Worm (Caenorhabditis elegans) whole organism, mixed stage, embryonic: ENCODE measurements around the gene F41E7.9.

ENCODE experiments used
- bed-3 ChIP-seq: fragments of 200-800 bp; sonication (Bioruptor generic); optimal IDR thresholded peaks from 3 replicates; lab custom pipeline; 2018; ENCODE audit warnings: mild to moderate bottlenecking, missing genetic modification characterization, moderate library complexity, missing compliant biosample characterization
- blmp-1 ChIP-seq: fragments of 150-350 bp; optimal IDR thresholded peaks from 2 replicates; lab custom pipeline; 2014; ENCODE audit warnings: missing biosample characterization, missing genetic modification characterization
- ceh-39 ChIP-seq: fragments of 150-350 bp; optimal IDR thresholded peaks from 2 replicates; lab custom pipeline; 2014; ENCODE audit warnings: missing biosample characterization, missing genetic modification characterization
- ceh-43 ChIP-seq: fragments of 200-800 bp; sonication (Bioruptor generic); optimal IDR thresholded peaks from 2 replicates; lab custom pipeline; 2018; ENCODE audit warnings: mild to moderate bottlenecking, missing genetic modification characterization, moderate library complexity, missing compliant biosample characterization
- ceh-83 ChIP-seq: fragments of 200-800 bp; sonication (Bioruptor generic); optimal IDR thresholded peaks from 2 replicates; lab custom pipeline; 2018; ENCODE audit warnings: mild to moderate bottlenecking, missing genetic modification characterization, missing compliant biosample characterization
- ces-1 ChIP-seq: fragments of 150-350 bp; optimal IDR thresholded peaks from 2 replicates; lab custom pipeline; 2014; ENCODE audit warnings: missing biosample characterization, missing genetic modification reagents, missing genetic modification characterization
- cnd-1 ChIP-seq: fragments of 200-800 bp; sonication (Bioruptor generic); optimal IDR thresholded peaks from 2 replicates; lab custom pipeline; 2018; ENCODE audit warnings: mild to moderate bottlenecking, missing genetic modification characterization, missing compliant biosample characterization
- drap-1 ChIP-seq: fragments of 200-800 bp; sonication (Bioruptor generic); optimal IDR thresholded peaks from 3 replicates; lab custom pipeline; 2018; ENCODE audit warnings: mild to moderate bottlenecking, missing genetic modification characterization, missing compliant biosample characterization
- elt-1 ChIP-seq: sonication (generic microtip); optimal IDR thresholded peaks from 2 replicates; lab custom pipeline; 2017; ENCODE audit warnings: missing genetic modification characterization, mild to moderate bottlenecking, missing compliant biosample characterization, antibody characterized with exemption, moderate library complexity, borderline replicate concordance; ENCODE audit not compliant: insufficient read depth
- elt-3 ChIP-seq: fragments of 150-350 bp; optimal IDR thresholded peaks from 2 replicates; lab custom pipeline; 2014; ENCODE audit warnings: missing biosample characterization, missing genetic modification characterization
- flh-1 ChIP-seq: fragments of 200-800 bp; sonication (Bioruptor generic); optimal IDR thresholded peaks from 2 replicates; lab custom pipeline; 2018; ENCODE audit warnings: mild to moderate bottlenecking, missing genetic modification characterization, moderate library complexity, missing compliant biosample characterization
- ham-2 ChIP-seq: fragments of 200-800 bp; sonication (Bioruptor generic); optimal IDR thresholded peaks from 2 replicates; lab custom pipeline; 2018; ENCODE audit warnings: mild to moderate bottlenecking, missing genetic modification characterization, missing compliant biosample characterization
- hlh-1 ChIP-seq: fragments of 150-350 bp; optimal IDR thresholded peaks from 2 replicates; lab custom pipeline; 2014; ENCODE audit warnings: missing biosample characterization, missing genetic modification reagents, missing genetic modification characterization
- lin-13 ChIP-seq: fragments of 150-350 bp; optimal IDR thresholded peaks from 2 replicates; lab custom pipeline; 2014; ENCODE audit warnings: missing biosample characterization, missing genetic modification characterization
- lin-32 ChIP-seq: fragments of 200-800 bp; sonication (Bioruptor generic); optimal IDR thresholded peaks from 2 replicates; lab custom pipeline; 2018; ENCODE audit warnings: mild to moderate bottlenecking, missing genetic modification characterization, missing compliant biosample characterization
- lsy-2 ChIP-seq: fragments of 150-350 bp; optimal IDR thresholded peaks from 2 replicates; lab custom pipeline; 2014; ENCODE audit warnings: missing biosample characterization, missing genetic modification characterization
- nhr-12 ChIP-seq: fragments of 150-350 bp; optimal IDR thresholded peaks from 2 replicates; lab custom pipeline; 2014; ENCODE audit warnings: missing biosample characterization, missing genetic modification characterization
- nhr-2 ChIP-seq: fragments of 150-350 bp; optimal IDR thresholded peaks from 2 replicates; lab custom pipeline; 2014; ENCODE audit warnings: missing biosample characterization, missing genetic modification characterization
- nhr-237 ChIP-seq: fragments of 150-350 bp; optimal IDR thresholded peaks from 2 replicates; lab custom pipeline; 2014; ENCODE audit warnings: missing biosample characterization, missing genetic modification characterization
- nhr-76 ChIP-seq: sonication (generic microtip); optimal IDR thresholded peaks from 2 replicates; lab custom pipeline; 2017; ENCODE audit warnings: missing biosample characterization, missing genetic modification characterization
- pha-4 ChIP-seq: fragments of 150-350 bp; optimal IDR thresholded peaks from 2 replicates; lab custom pipeline; 2018; ENCODE audit warnings: missing biosample characterization, missing genetic modification reagents, missing genetic modification characterization
- sem-2 ChIP-seq: fragments of 200-800 bp; sonication (Bioruptor generic); optimal IDR thresholded peaks from 2 replicates; lab custom pipeline; 2018; ENCODE audit warnings: mild to moderate bottlenecking, missing genetic modification characterization, missing compliant biosample characterization
- snpc-4 ChIP-seq: fragments of 150-350 bp; optimal IDR thresholded peaks from 2 replicates; lab custom pipeline; 2014; ENCODE audit warnings: missing biosample characterization, missing genetic modification characterization
- sptf-1 ChIP-seq: sonication (generic microtip); optimal IDR thresholded peaks from 2 replicates; lab custom pipeline; 2017; ENCODE audit warnings: mild to moderate bottlenecking, missing genetic modification characterization, moderate library complexity, missing compliant biosample characterization
- tbx-8 ChIP-seq: fragments of 200-800 bp; sonication (Bioruptor generic); optimal IDR thresholded peaks from 2 replicates; lab custom pipeline; 2018; ENCODE audit warnings: mild to moderate bottlenecking, missing genetic modification characterization, moderate library complexity, missing compliant biosample characterization
- unc-120 ChIP-seq: sonication (generic microtip); optimal IDR thresholded peaks from 2 replicates; lab custom pipeline; 2017; ENCODE audit warnings: missing genetic modification characterization, missing compliant biosample characterization; ENCODE audit not compliant: poor library complexity, severe bottlenecking
- unc-39 ChIP-seq: fragments of 150-350 bp; optimal IDR thresholded peaks from 2 replicates; lab custom pipeline; 2014; ENCODE audit warnings: missing biosample characterization, missing genetic modification characterization
- unc-62 ChIP-seq: fragments of 150-350 bp; optimal IDR thresholded peaks from 2 replicates; lab custom pipeline; 2014; ENCODE audit warnings: missing biosample characterization, missing genetic modification reagents, missing genetic modification characterization
- zip-8 ChIP-seq: fragments of 150-350 bp; optimal IDR thresholded peaks from 2 replicates; lab custom pipeline; 2014; ENCODE audit warnings: missing biosample characterization, missing genetic modification characterization
- ztf-11 ChIP-seq: fragments of 150-350 bp; optimal IDR thresholded peaks from 2 replicates; lab custom pipeline; 2014; ENCODE audit warnings: missing biosample characterization, missing genetic modification characterization

F41E7.9 gene

DNA sequence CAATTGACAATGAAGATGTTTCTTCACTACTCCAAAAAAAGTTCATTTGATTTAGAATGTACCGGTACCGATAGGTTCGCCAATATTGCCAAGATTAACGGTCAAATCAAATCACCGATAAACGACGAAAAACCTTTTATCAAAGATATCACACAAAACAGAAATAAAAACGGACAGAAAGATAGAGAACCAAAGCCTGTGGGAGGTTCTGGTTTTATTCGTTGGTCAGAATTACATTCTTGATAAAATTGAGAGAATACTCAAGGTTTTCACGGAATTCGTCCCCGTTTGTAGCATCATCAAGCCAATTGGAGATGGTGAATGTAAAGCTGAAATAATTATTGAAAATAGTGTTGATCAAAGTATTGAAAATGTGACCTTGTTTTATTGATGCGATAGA lies 8.9 kb downstream of the F41E7.9 start:
- TF ChIP-seq nhr-237 (tag; lab: Kevin White, UChicago) (no peak), lsy-2 (tag; lab: Kevin White, UChicago) (no peak), nhr-2 (tag; lab: Kevin White, UChicago) (no peak), ces-1 (no peak), flh-1 (no peak), bed-3 (no peak), elt-3 (tag; lab: Kevin White, UChicago) (no peak), nhr-76 (tag; lab: Kevin White, UChicago) (no peak), nhr-12 (tag; lab: Kevin White, UChicago) (no peak)

DNA sequence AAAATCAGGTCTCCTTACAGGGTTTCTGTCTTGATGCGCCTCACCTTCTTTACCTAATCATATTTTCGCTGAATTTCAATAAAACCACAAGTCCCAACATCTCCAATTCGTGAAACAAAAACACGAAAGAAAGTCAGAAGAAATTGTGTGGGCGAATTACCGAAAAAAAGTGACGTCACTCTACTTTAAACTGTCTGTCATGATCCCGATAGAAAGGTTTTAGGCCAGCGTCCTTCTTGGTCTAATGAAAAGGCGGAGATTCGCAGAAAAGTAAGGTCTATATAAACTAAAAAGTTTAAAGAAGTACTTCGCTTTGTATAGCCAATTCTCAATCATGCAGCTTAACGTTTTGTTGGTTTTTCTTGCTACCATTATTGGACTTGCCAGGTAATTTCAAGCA lies 9.5 kb downstream of the F41E7.9 start, which contains the start of gene cnc-8:
TSS of gene cnc-8 (plus strand) at position 307 of the 400 bp plus-strand sequence.
- TF ChIP-seq sptf-1 (tag; lab: Kevin White, UChicago) (no peak), sem-2 (GFP tag; lab: Kevin White, UChicago) (no peak), nhr-76 (tag; lab: Kevin White, UChicago) (no peak), ceh-43 (GFP tag; lab: Kevin White, UChicago) (no peak), pha-4 (tag; lab: Kevin White, UChicago) (no peak), blmp-1 (tag; lab: Kevin White, UChicago) (no peak), cnd-1 (tag; lab: Kevin White, UChicago) (no peak), ham-2 (GFP tag; lab: Kevin White, UChicago) (no peak), zip-8 (tag; lab: Kevin White, UChicago) (no peak)

DNA sequence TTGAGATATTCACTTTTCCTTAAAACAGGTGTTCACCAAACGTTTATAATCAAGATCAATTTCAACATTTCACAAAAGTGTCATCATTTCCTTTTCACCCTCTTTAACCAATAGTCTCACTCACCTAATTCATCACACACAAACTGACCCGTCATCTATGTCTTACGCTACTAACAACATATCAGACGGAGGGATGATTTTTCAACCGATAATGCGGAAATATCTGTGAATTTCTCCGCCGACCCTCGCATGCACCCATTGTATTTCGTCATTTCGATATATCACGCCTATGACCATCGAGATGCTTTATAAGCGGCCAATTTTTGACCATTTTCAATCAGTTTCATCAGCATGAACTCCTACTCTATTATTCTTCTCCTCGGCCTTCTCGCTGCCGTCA lies 11.6 kb downstream of the F41E7.9 start, which contains the start of gene fipr-21:
TSS of gene fipr-21 (plus strand) at position 352 of the 400 bp plus-strand sequence.
- TF ChIP-seq elt-1 (tag; lab: Kevin White, UChicago), result peak; percentile 57
- no peak for TF ChIP-seq ceh-43 (GFP tag; lab: Kevin White, UChicago)
- TF ChIP-seq unc-62, result peak; percentile 8

DNA sequence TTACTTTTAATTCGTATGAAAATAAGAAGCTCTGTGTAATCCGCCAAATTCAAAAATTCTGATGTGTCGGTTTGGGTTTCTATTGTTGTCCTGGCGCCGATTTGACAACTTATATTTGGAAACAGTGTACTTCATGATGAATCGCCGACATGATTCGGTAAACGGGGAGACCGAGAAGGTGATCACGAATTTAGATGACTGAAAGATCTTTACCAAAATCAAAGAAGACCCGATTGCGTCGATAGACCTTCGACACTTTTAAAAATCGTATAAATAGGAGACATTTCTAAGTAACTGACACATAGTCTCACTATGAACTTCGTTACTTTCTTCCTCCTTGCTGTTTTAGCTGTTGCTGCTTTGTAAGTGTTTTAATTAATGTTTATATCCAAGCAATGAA lies 13.4 kb downstream of the F41E7.9 start, which contains the start of gene fip-5:
TSS of gene fip-5 (plus strand) at position 312 of the 400 bp plus-strand sequence.
- TF ChIP-seq snpc-4 (no peak), zip-8 (tag; lab: Kevin White, UChicago) (no peak), tbx-8 (GFP tag; lab: Kevin White, UChicago) (no peak), pha-4 (tag; lab: Kevin White, UChicago) (no peak), lin-32 (GFP tag; lab: Kevin White, UChicago) (no peak), elt-3 (tag; lab: Kevin White, UChicago) (no peak), hlh-1 (no peak), lsy-2 (tag; lab: Kevin White, UChicago) (no peak), ceh-43 (GFP tag; lab: Kevin White, UChicago) (no peak), lin-13 (tag; lab: Kevin White, UChicago) (no peak), unc-120 (tag; lab: Kevin White, UChicago) (no peak), nhr-12 (tag; lab: Kevin White, UChicago) (no peak), sptf-1 (tag; lab: Kevin White, UChicago) (no peak)

DNA sequence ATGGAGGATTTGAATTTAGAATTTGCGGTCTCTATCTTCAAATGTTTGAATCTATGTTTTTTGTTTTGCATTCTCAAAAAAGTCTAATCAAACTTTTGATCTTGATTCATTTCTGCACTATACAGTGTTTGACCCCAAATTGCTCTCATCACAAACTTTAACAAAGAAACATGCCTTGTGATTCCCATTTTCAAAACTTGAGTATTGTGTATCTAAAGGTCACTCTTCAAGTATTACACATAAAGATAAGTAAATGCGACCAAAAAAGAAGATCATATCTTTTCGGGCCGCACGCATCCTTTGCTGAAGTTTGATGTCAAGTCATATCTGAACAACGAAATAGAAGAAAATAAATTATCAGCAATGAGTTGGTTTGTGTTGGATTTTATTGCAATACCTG lies 13.9 kb downstream of the F41E7.9 start:
- no peak for TF ChIP-seq hlh-1
- TF ChIP-seq ztf-11, result no peak
- no peak for TF ChIP-seq ceh-83
- no peak for TF ChIP-seq drap-1 (GFP tag; lab: Kevin White, UChicago)
- TF ChIP-seq zip-8 (tag; lab: Kevin White, UChicago), result no peak
- TF ChIP-seq nhr-76 (tag; lab: Kevin White, UChicago), result no peak
- TF ChIP-seq unc-62, result no peak
- no peak for TF ChIP-seq elt-3 (tag; lab: Kevin White, UChicago)
- no peak for TF ChIP-seq unc-39 (tag; lab: Kevin White, UChicago)
- no peak for TF ChIP-seq sptf-1 (tag; lab: Kevin White, UChicago)
- TF ChIP-seq lsy-2 (tag; lab: Kevin White, UChicago), result no peak
- no peak for TF ChIP-seq unc-120 (tag; lab: Kevin White, UChicago)
- no peak for TF ChIP-seq blmp-1 (tag; lab: Kevin White, UChicago)

DNA sequence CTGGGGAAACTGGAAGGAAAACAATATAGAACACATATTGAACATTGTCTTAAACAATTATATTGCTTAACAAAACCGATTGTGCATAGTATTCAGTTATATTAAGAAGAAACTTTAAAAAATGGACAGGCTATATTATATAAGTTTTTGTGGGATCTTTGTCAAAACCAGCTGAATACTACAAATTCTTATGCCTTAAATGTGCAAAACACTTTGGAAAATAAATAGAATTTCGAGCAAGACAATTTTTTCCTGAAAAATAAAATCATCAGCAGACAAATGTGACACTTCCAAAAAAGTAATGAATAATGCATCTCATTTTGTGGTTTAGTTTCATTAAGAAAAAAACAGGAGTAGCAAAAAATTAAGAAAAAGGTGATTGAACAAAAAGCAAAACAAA lies 18.4 kb downstream of the F41E7.9 start:
- TF ChIP-seq ceh-39 (no peak), nhr-2 (tag; lab: Kevin White, UChicago) (no peak), unc-39 (tag; lab: Kevin White, UChicago) (no peak), hlh-1 (no peak), bed-3 (no peak), tbx-8 (GFP tag; lab: Kevin White, UChicago) (no peak), ztf-11 (no peak), nhr-237 (tag; lab: Kevin White, UChicago) (no peak), lin-32 (GFP tag; lab: Kevin White, UChicago) (no peak), lsy-2 (tag; lab: Kevin White, UChicago) (no peak), unc-120 (tag; lab: Kevin White, UChicago) (no peak)
